Fruit fly (Drosophila melanogaster): ENCODE results near the gene CG5916.

CG5916 gene

dm6 chr3R:16119441-16119840 is 27.4 kb upstream of the CG5916 start:
- peak; percentile 54 for TF ChIP-seq D19B (GFP tag; optimal IDR thresholded peaks at IDR 0.05)
- TF ChIP-seq Optix (GFP tag; IDR thresholded peaks at IDR 0.05) = no peak
- TF ChIP-seq Doc2 (GFP tag; IDR thresholded peaks at IDR 0.05) = no peak
- TF ChIP-seq Blimp-1 (GFP tag; optimal IDR thresholded peaks at IDR 0.05) = peak; percentile 16
- TF ChIP-seq gro (GFP tag; optimal IDR thresholded peaks at IDR 0.05) = no peak
- TF ChIP-seq bsh (GFP tag; optimal IDR thresholded peaks at IDR 0.05) = peak; percentile 10 to 74
- peak; percentile 38; the same call in 1 of the 3 replicates for TF ChIP-seq row (GFP tag; IDR thresholded peaks at IDR 0.05)
- peak; percentile 16 for TF ChIP-seq phol (tag; optimal IDR thresholded peaks at IDR 0.05)
- TF ChIP-seq CG6689 (GFP tag; IDR thresholded peaks at IDR 0.05) = no peak
- TF ChIP-seq dmrt11E (tag; optimal IDR thresholded peaks at IDR 0.05) = peak; percentile 16
- no peak for TF ChIP-seq CG8944 (GFP tag; optimal IDR thresholded peaks at IDR 0.05)
- TF ChIP-seq CG7839 (tag; optimal IDR thresholded peaks at IDR 0.05) = no peak
- no peak for TF ChIP-seq pho (GFP tag; optimal IDR thresholded peaks at IDR 0.05)
- TF ChIP-seq CG4404 (GFP tag; IDR thresholded peaks at IDR 0.05) = peak; percentile 22; the same call in 1 of the 2 replicates
- peak; percentile 70; the same call in 2 of the 3 replicates for TF ChIP-seq zfh1 (GFP tag; IDR thresholded peaks at IDR 0.05)
- TF ChIP-seq CG11504 (tag; optimal IDR thresholded peaks at IDR 0.05) = peak; percentile 22
- TF ChIP-seq Xrp1 (GFP tag; IDR thresholded peaks at IDR 0.05) = peak; percentile 63; the same call in 1 of the 2 replicates
- TF ChIP-seq tio (GFP tag; optimal IDR thresholded peaks at IDR 0.05) = peak; percentile 2
- no peak for TF ChIP-seq CG4707 (GFP tag; optimal IDR thresholded peaks at IDR 0.05)
- TF ChIP-seq CG10979 (tag; optimal IDR thresholded peaks at IDR 0.05) = peak; percentile 23
- peak; percentile 4 for TF ChIP-seq CG4820 (GFP tag; optimal IDR thresholded peaks at IDR 0.05)
- no peak for TF ChIP-seq Dek (tag; optimal IDR thresholded peaks at IDR 0.05)
- peak; percentile 1 for TF ChIP-seq CG10209 (GFP tag; optimal IDR thresholded peaks at IDR 0.05)
- no peak for TF ChIP-seq abd-A (tag; optimal IDR thresholded peaks at IDR 0.05)
- no peak for TF ChIP-seq lilli (GFP tag; optimal IDR thresholded peaks at IDR 0.05)
- TF ChIP-seq CG14667 (GFP tag; IDR thresholded peaks at IDR 0.05) = peak; percentile 34; the same call in 1 of the 2 replicates
- no peak for TF ChIP-seq prd (optimal IDR thresholded peaks at IDR 0.05)
- peak; percentile 86 for TF ChIP-seq prd (GFP tag; IDR thresholded peaks at IDR 0.05)
- TF ChIP-seq Nf-YB (GFP tag; optimal IDR thresholded peaks at IDR 0.05) = no peak
- 0 out of 3 replicates have a peak, but pooled peaks have one; percentile 24 for TF ChIP-seq otp (GFP tag; IDR thresholded peaks at IDR 0.05)
- TF ChIP-seq CG15514 (GFP tag; optimal IDR thresholded peaks at IDR 0.05) = peak; percentile 1
- TF ChIP-seq CG4282 (GFP tag; optimal IDR thresholded peaks at IDR 0.05) = no peak
- TF ChIP-seq HLHmδ (GFP tag; optimal IDR thresholded peaks at IDR 0.05) = no peak
- TF ChIP-seq dysf (GFP tag; IDR thresholded peaks at IDR 0.05) = peak; percentile 37; the same call in 1 of the 3 replicates
- TF ChIP-seq CG11247 (GFP tag; IDR thresholded peaks at IDR 0.05) = no peak
- no peak for TF ChIP-seq HLH3B (GFP tag; IDR thresholded peaks at IDR 0.05)
- no peak for TF ChIP-seq CG10431 (GFP tag; optimal IDR thresholded peaks at IDR 0.05)
- TF ChIP-seq usp (GFP tag; optimal IDR thresholded peaks at IDR 0.05) = no peak
- TF ChIP-seq Drgx (GFP tag; IDR thresholded peaks at IDR 0.05) = peak; percentile 89
- TF ChIP-seq hth (optimal IDR thresholded peaks at IDR 0.05) = no peak
- TF ChIP-seq CG6654 (GFP tag; optimal IDR thresholded peaks at IDR 0.05) = no peak
- peak; percentile 6 for TF ChIP-seq pnt (GFP tag; optimal IDR thresholded peaks at IDR 0.05)
- no peak for TF ChIP-seq CG17361 (GFP tag; IDR thresholded peaks at IDR 0.05)
- no peak for TF ChIP-seq CkIIα-i1 (GFP tag; IDR thresholded peaks at IDR 0.05)
- TF ChIP-seq CG34422 (GFP tag; IDR thresholded peaks at IDR 0.05) = no peak
- no peak for TF ChIP-seq CG10543 (GFP tag; optimal IDR thresholded peaks at IDR 0.05)
- TF ChIP-seq CG9727 (GFP tag; optimal IDR thresholded peaks at IDR 0.05) = peak; percentile 9
- peak; percentile 72 for TF ChIP-seq zen (tag; optimal IDR thresholded peaks at IDR 0.05)
- TF ChIP-seq CG16863 (GFP tag; optimal IDR thresholded peaks at IDR 0.05) = no peak
- TF ChIP-seq eyg (GFP tag; optimal IDR thresholded peaks at IDR 0.05) = no peak
